Worm (Caenorhabditis elegans): ENCODE measurements around the gene F13E9.12.

- TF ChIP-seq unc-39 (tag; optimal IDR thresholded peaks at IDR 0.05) (no peak), Y55F3AM.14 (GFP tag; optimal IDR thresholded peaks at IDR 0.05) (no peak), elt-1 (tag; optimal IDR thresholded peaks at IDR 0.05) (no peak)
Observed at ce11 chrIV:10854042-10854441, 20.4 kb downstream of the F13E9.12 start.
